Worm (Caenorhabditis elegans): ENCODE results near the gene F46B3.8.

DNA sequence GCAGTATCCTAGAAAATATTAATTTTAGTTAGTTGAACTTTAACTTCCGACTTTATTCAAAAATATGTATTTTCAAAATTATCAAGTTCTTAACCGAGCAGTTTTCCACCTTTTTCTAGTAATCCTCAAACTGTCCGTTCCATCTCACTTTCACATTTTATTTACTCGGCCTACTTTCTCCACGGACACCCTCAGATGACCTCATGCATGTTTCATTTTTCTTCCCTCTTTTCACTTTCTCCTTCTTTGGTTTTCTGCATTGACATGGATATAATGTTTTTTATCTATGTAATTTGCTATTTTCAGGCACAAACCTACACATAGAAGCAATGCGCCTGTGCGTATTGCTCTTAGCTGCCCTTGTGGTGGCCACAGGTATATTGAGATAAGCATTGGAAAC lies 43.9 kb upstream of the F46B3.8 start, which contains the start of gene mlt-11:
- TF ChIP-seq C16A3.4 (tag; optimal IDR thresholded peaks at IDR 0.05) (no peak), nhr-237 (tag; optimal IDR thresholded peaks at IDR 0.05) (no peak), nhr-12 (tag; optimal IDR thresholded peaks at IDR 0.05) (no peak), lin-13 (GFP tag; optimal IDR thresholded peaks at IDR 0.05) (no peak), pqm-1 (tag; optimal IDR thresholded peaks at IDR 0.05) (no peak), jun-1 (tag; optimal IDR thresholded peaks at IDR 0.05) (no peak), unc-62 (GFP tag; optimal IDR thresholded peaks at IDR 0.05) (no peak), unc-30 (tag; optimal IDR thresholded peaks at IDR 0.05) (no peak), mdl-1 (tag; optimal IDR thresholded peaks at IDR 0.05) (no peak), nhr-77 (tag; optimal IDR thresholded peaks at IDR 0.05) (no peak), elt-3 (tag; optimal IDR thresholded peaks at IDR 0.05) (no peak), snpc-4 (tag; optimal IDR thresholded peaks at IDR 0.05) (no peak), sox-4 (tag; optimal IDR thresholded peaks at IDR 0.05) (no peak)
